Fruit fly (Drosophila melanogaster) whole organism, embryonic: Measurements from ENCODE around the gene CG9626.

Experiments used
- Blimp-1 ChIP-seq: fragments of 200-800 bp; sonication (Bioruptor generic); optimal IDR thresholded peaks from 3 replicates; lab custom pipeline; 2018; ENCODE audit warnings: missing biosample characterization, missing genetic modification characterization, mild to moderate bottlenecking, moderate library complexity, missing genetic modification reagents
- C15 ChIP-seq: fragments of 200-800 bp; sonication (Bioruptor generic); IDR thresholded peaks from 3 replicates; pipeline ENCODE4 v1.3.6; 2022; ENCODE audit warnings: missing biosample characterization, missing genetic modification characterization
- CG10565 ChIP-seq: fragments of 200-800 bp; sonication (Bioruptor generic); optimal IDR thresholded peaks from 3 replicates; lab custom pipeline; 2016; ENCODE audit warnings: missing biosample characterization, mild to moderate bottlenecking, missing genetic modification characterization
- CG11093 ChIP-seq: fragments of 200-800 bp; sonication (Bioruptor generic); IDR thresholded peaks from 3 replicates; pipeline ENCODE4 v1.3.6; 2022; ENCODE audit warnings: missing biosample characterization, missing genetic modification characterization
- CG11560 ChIP-seq: fragments of 200-800 bp; sonication (Bioruptor generic); IDR thresholded peaks from 3 replicates; pipeline ENCODE4 v1.3.6; 2022; ENCODE audit warnings: missing biosample characterization, missing genetic modification characterization
- CG12236 ChIP-seq: fragments of 200-800 bp; sonication (Bioruptor generic); optimal IDR thresholded peaks from 2 replicates; lab custom pipeline; 2016; ENCODE audit warnings: missing biosample characterization, missing genetic modification characterization
- CG13287 ChIP-seq: fragments of 200-800 bp; sonication (Bioruptor generic); IDR thresholded peaks from 2 replicates; pipeline ENCODE4 v1.3.6; 2022; ENCODE audit warnings: missing biosample characterization, missing genetic modification characterization; ENCODE audit not compliant: partially characterized antibody
- CG13624 ChIP-seq: fragments of 200-800 bp; sonication (Bioruptor generic); optimal IDR thresholded peaks from 2 replicates; lab custom pipeline; 2016; ENCODE audit warnings: missing biosample characterization, missing genetic modification characterization
- CG14014 ChIP-seq: fragments of 200-800 bp; sonication (Bioruptor generic); IDR thresholded peaks from 2 replicates; pipeline ENCODE4 v1.3.6; 2022; ENCODE audit warnings: missing biosample characterization, missing genetic modification characterization
- CG14441 ChIP-seq: fragments of 200-800 bp; sonication (Bioruptor generic); IDR thresholded peaks from 2 replicates; pipeline ENCODE4 v1.3.6; 2022; ENCODE audit warnings: missing biosample characterization, missing genetic modification characterization
- CG15514 ChIP-seq: fragments of 200-800 bp; sonication (Bioruptor generic); optimal IDR thresholded peaks from 3 replicates; lab custom pipeline; 2017; ENCODE audit warnings: missing biosample characterization, missing genetic modification characterization, mild to moderate bottlenecking, moderate library complexity, missing genetic modification reagents
- CG16779 ChIP-seq: fragments of 200-800 bp; sonication (Bioruptor generic); IDR thresholded peaks from 2 replicates; pipeline ENCODE4 v1.3.6; 2022; ENCODE audit warnings: missing biosample characterization, missing genetic modification characterization
- CG17385 ChIP-seq: fragments of 200-800 bp; sonication (Bioruptor generic); optimal IDR thresholded peaks from 3 replicates; lab custom pipeline; 2018; ENCODE audit warnings: missing biosample characterization, mild to moderate bottlenecking, missing genetic modification characterization
- CG17912 ChIP-seq: fragments of 200-800 bp; sonication (Bioruptor generic); optimal IDR thresholded peaks from 2 replicates; lab custom pipeline; 2018; ENCODE audit warnings: missing biosample characterization, mild to moderate bottlenecking, missing genetic modification characterization
- CG1832 ChIP-seq: fragments of 200-800 bp; sonication (Bioruptor generic); optimal IDR thresholded peaks from 2 replicates; lab custom pipeline; 2017; ENCODE audit warnings: missing biosample characterization, mild to moderate bottlenecking, missing genetic modification characterization, inconsistent platforms
- CG18764 ChIP-seq: fragments of 200-800 bp; sonication (Bioruptor generic); optimal IDR thresholded peaks from 3 replicates; lab custom pipeline; 2016; ENCODE audit warnings: missing biosample characterization, missing genetic modification characterization
- CG2875 ChIP-seq: fragments of 200-800 bp; sonication (Bioruptor generic); optimal IDR thresholded peaks from 2 replicates; lab custom pipeline; 2017; ENCODE audit warnings: missing biosample characterization, mild to moderate bottlenecking, missing genetic modification characterization, missing genetic modification reagents
- CG31365 ChIP-seq: fragments of 200-800 bp; sonication (Bioruptor generic); optimal IDR thresholded peaks from 2 replicates; lab custom pipeline; 2018; ENCODE audit warnings: missing biosample characterization, mild to moderate bottlenecking, missing genetic modification characterization
- CG3281 ChIP-seq: fragments of 200-800 bp; sonication (Bioruptor generic); optimal IDR thresholded peaks from 3 replicates; lab custom pipeline; 2017; ENCODE audit warnings: missing biosample characterization, mild to moderate bottlenecking, missing genetic modification characterization
- CG33213 ChIP-seq: fragments of 200-800 bp; sonication (Bioruptor generic); optimal IDR thresholded peaks from 3 replicates; lab custom pipeline; 2016; ENCODE audit warnings: missing biosample characterization, missing genetic modification characterization
- CG3726 ChIP-seq: fragments of 200-800 bp; sonication (Bioruptor generic); IDR thresholded peaks from 3 replicates; pipeline ENCODE4, ENCODE4 v1.3.6; 2022; ENCODE audit warnings: missing biosample characterization, missing genetic modification characterization
- CG4282 ChIP-seq: fragments of 200-800 bp; sonication (Bioruptor generic); optimal IDR thresholded peaks from 2 replicates; lab custom pipeline; 2016; ENCODE audit warnings: missing biosample characterization, missing genetic modification characterization
- CrebB ChIP-seq: fragments of 200-800 bp; sonication (Bioruptor generic); optimal IDR thresholded peaks from 3 replicates; lab custom pipeline; 2018; ENCODE audit warnings: missing biosample characterization, mild to moderate bottlenecking, missing genetic modification characterization
- Dll ChIP-seq: fragments of 200-800 bp; sonication (Bioruptor generic); IDR thresholded peaks from 4 replicates; pipeline ENCODE4 v1.3.6; 2022; ENCODE audit warnings: missing biosample characterization, missing genetic modification characterization; ENCODE audit not compliant: partially characterized antibody
- Doc2 ChIP-seq: fragments of 200-800 bp; sonication (Bioruptor generic); IDR thresholded peaks from 2 replicates; pipeline ENCODE4 v1.3.6; 2022; ENCODE audit warnings: missing biosample characterization, missing genetic modification characterization
- E2f1 ChIP-seq: fragments of 200-800 bp; sonication (Bioruptor generic); IDR thresholded peaks from 2 replicates; pipeline ENCODE4 v1.3.6; 2022; ENCODE audit warnings: missing biosample characterization, missing genetic modification characterization
- HLHmδ ChIP-seq: fragments of 200-800 bp; sonication (Bioruptor generic); optimal IDR thresholded peaks from 2 replicates; lab custom pipeline; 2018; ENCODE audit warnings: missing biosample characterization, mild to moderate bottlenecking, missing genetic modification characterization, moderate library complexity
- Hr78 ChIP-seq, 2 experiments: fragments of 200-800 bp in 1 of 2; fragments of >200 bp in 1 of 2; sonication (Bioruptor generic) in 1 of 2; optimal IDR thresholded peaks; 2 replicates each; lab custom pipeline; 2017 to 2019; ENCODE audit warnings: missing biosample characterization in 2 of 2, missing genetic modification characterization in 2 of 2, mild to moderate bottlenecking in 1 of 2, moderate library complexity in 1 of 2
- Meics ChIP-seq: fragments of 200-800 bp; sonication (Bioruptor generic); optimal IDR thresholded peaks from 2 replicates; lab custom pipeline; 2017; ENCODE audit warnings: missing biosample characterization, mild to moderate bottlenecking, missing genetic modification characterization
- Mes4 ChIP-seq: fragments of 200-800 bp; sonication (Bioruptor generic); optimal IDR thresholded peaks from 2 replicates; lab custom pipeline; 2016; ENCODE audit warnings: missing biosample characterization, missing genetic modification characterization
- Pdp1 ChIP-seq, 2 experiments: fragments of 200-800 bp; sonication (Bioruptor generic); optimal IDR thresholded peaks; 3 replicates each; lab custom pipeline; 2016; ENCODE audit warnings: missing biosample characterization in 2 of 2, missing genetic modification characterization in 2 of 2, mild to moderate bottlenecking in 1 of 2, moderate library complexity in 1 of 2
- ab ChIP-seq: fragments of 200-800 bp; sonication (Bioruptor generic); optimal IDR thresholded peaks from 2 replicates; lab custom pipeline; 2016; ENCODE audit warnings: missing biosample characterization, missing genetic modification characterization
- az2 ChIP-seq: fragments of 200-800 bp; sonication (Bioruptor generic); optimal IDR thresholded peaks from 3 replicates; lab custom pipeline; 2016; ENCODE audit warnings: missing biosample characterization, missing genetic modification characterization
- bsh ChIP-seq, 2 experiments: fragments of 200-800 bp; sonication (Bioruptor generic); optimal IDR thresholded peaks; 2 replicates each; lab custom pipeline; 2017 to 2018; ENCODE audit warnings: mild to moderate bottlenecking in 2 of 2, missing biosample characterization in 2 of 2, missing genetic modification characterization in 2 of 2, moderate library complexity in 1 of 2
- ci ChIP-seq: fragments of 200-800 bp; sonication (Bioruptor generic); IDR thresholded peaks from 3 replicates; pipeline ENCODE4 v1.3.6; 2022; ENCODE audit warnings: missing biosample characterization, missing genetic modification characterization
- exex ChIP-seq: fragments of 200-800 bp; sonication (Bioruptor generic); optimal IDR thresholded peaks from 4 replicates; lab custom pipeline; 2018; ENCODE audit warnings: missing biosample characterization, mild to moderate bottlenecking, missing genetic modification characterization, moderate library complexity
- ftz-f1 ChIP-seq: fragments of 200-800 bp; sonication (Bioruptor generic); optimal IDR thresholded peaks from 2 replicates; lab custom pipeline; 2016; ENCODE audit warnings: missing biosample characterization, missing genetic modification characterization
- gcm ChIP-seq: fragments of 200-800 bp; sonication (Bioruptor generic); optimal IDR thresholded peaks from 2 replicates; lab custom pipeline; 2019; ENCODE audit warnings: missing biosample characterization, mild to moderate bottlenecking, missing genetic modification characterization, moderate library complexity
- gro ChIP-seq: fragments of 200-800 bp; sonication (Bioruptor generic); optimal IDR thresholded peaks from 2 replicates; lab custom pipeline; 2016; ENCODE audit warnings: missing biosample characterization, missing genetic modification characterization
- insv ChIP-seq, 2 experiments: fragments of 200-800 bp; sonication (Bioruptor generic); optimal IDR thresholded peaks; 3 replicates each; lab custom pipeline; 2016 to 2018; ENCODE audit warnings: missing biosample characterization in 2 of 2, missing genetic modification characterization in 2 of 2
- inv ChIP-seq: fragments of 200-800 bp; sonication (Bioruptor generic); IDR thresholded peaks from 2 replicates; pipeline ENCODE4 v1.3.6; 2022; ENCODE audit warnings: missing biosample characterization, missing genetic modification characterization; ENCODE audit not compliant: partially characterized antibody
- lbe ChIP-seq: fragments of 200-800 bp; sonication (Bioruptor generic); optimal IDR thresholded peaks from 2 replicates; lab custom pipeline; 2016; ENCODE audit warnings: missing biosample characterization, mild to moderate bottlenecking, missing genetic modification characterization
- lola ChIP-seq, 3 experiments: fragments of >200 bp in 2 of 3; fragments of 200-800 bp in 1 of 3; sonication (Bioruptor generic) in 1 of 3; optimal IDR thresholded peaks; 2 replicates each; lab custom pipeline; 2017 to 2019; ENCODE audit warnings: missing biosample characterization in 3 of 3, missing genetic modification characterization in 3 of 3, mild to moderate bottlenecking in 1 of 3, moderate library complexity in 1 of 3
- peb ChIP-seq: fragments of 200-800 bp; sonication (Bioruptor generic); IDR thresholded peaks from 2 replicates; pipeline ENCODE4 v1.3.6; 2022; ENCODE audit warnings: missing biosample characterization, missing genetic modification characterization
- trh ChIP-seq: fragments of 200-800 bp; sonication (Bioruptor generic); optimal IDR thresholded peaks from 2 replicates; lab custom pipeline; 2016; ENCODE audit warnings: missing biosample characterization, missing genetic modification characterization
- twi ChIP-seq: fragments of 200-800 bp; optimal IDR thresholded peaks from 2 replicates; lab custom pipeline; 2019; ENCODE audit warnings: missing biosample characterization, mild to moderate bottlenecking, missing genetic modification characterization, moderate library complexity
- tx ChIP-seq: fragments of 200-800 bp; sonication (Bioruptor generic); optimal IDR thresholded peaks from 2 replicates; lab custom pipeline; 2016; ENCODE audit warnings: missing biosample characterization, missing genetic modification characterization
- unpg ChIP-seq: fragments of 200-800 bp; sonication (Bioruptor generic); optimal IDR thresholded peaks from 3 replicates; lab custom pipeline; 2018; ENCODE audit warnings: missing biosample characterization, mild to moderate bottlenecking, missing genetic modification characterization, moderate library complexity
- vnd ChIP-seq: fragments of 200-800 bp; sonication (Bioruptor generic); IDR thresholded peaks from 3 replicates; pipeline ENCODE4 v1.3.6; 2022; ENCODE audit warnings: missing biosample characterization, missing genetic modification characterization; ENCODE audit not compliant: partially characterized antibody

The CG9626 gene

dm6 chr3R:8340675-8341275 is 40.0 kb upstream of the CG9626 start, which contains the start of the genes COX7A and Arl2 (continued):
- TF ChIP-seq CG3726 (GFP tag; lab: Robert Waterston, UW) (no peak), Dll (GFP tag; lab: Robert Waterston, UW) (peak; percentile 94), CG14441 (GFP tag; lab: Robert Waterston, UW) (no peak), CG13624 (GFP tag; lab: Kevin White, UChicago) (no peak), CG14014 (GFP tag; lab: Robert Waterston, UW) (no peak), CG11093 (GFP tag; lab: Robert Waterston, UW) (no peak), ci (GFP tag; lab: Robert Waterston, UW) (no peak), CG4282 (no peak), CG17912 (GFP tag; lab: Kevin White, UChicago) (no peak), HLHmδ (no peak), trh (GFP tag; lab: Kevin White, UChicago) (no peak), CG17385 (GFP tag; lab: Kevin White, UChicago) (peak; percentile 37), az2 (no peak), vnd (GFP tag; lab: Robert Waterston, UW) (peak; percentile 92), lbe (no peak), CG16779 (GFP tag; lab: Robert Waterston, UW) (no peak), CG33213 (GFP tag; lab: Kevin White, UChicago) (no peak), Mes4 (GFP tag; lab: Kevin White, UChicago) (no peak), lola (GFP tag; optimal IDR thresholded peaks at IDR 0.05; lab: Kevin White, UChicago) (no peak), Meics (GFP tag; lab: Kevin White, UChicago) (peak; percentile 9), Hr78 (GFP tag; optimal IDR thresholded peaks at IDR 0.05; lab: Kevin White, UChicago) (no peak), CG2875 (no peak), CG11560 (tag; lab: Robert Waterston, UW) (no peak), Pdp1 (GFP tag; optimal IDR thresholded peaks at IDR 0.05; lab: Kevin White, UChicago) (peak in 1 of 2 experiments; percentile 95), bsh (GFP tag; optimal IDR thresholded peaks at IDR 0.05; lab: Kevin White, UChicago) (no peak), ab (GFP tag; lab: Kevin White, UChicago) (no peak), peb (no peak), twi (tag; lab: Kevin White, UChicago) (no peak), insv (GFP tag; optimal IDR thresholded peaks at IDR 0.05; lab: Kevin White, UChicago) (peak in 1 of 2 experiments; percentile 1), CG1832 (GFP tag; lab: Kevin White, UChicago) (no peak), CG12236 (GFP tag; lab: Kevin White, UChicago) (no peak), CG15514 (GFP tag; lab: Kevin White, UChicago) (peak; percentile 47), Blimp-1 (no peak), CG31365 (peak; percentile 8), E2f1 (0 out of 2 replicates have a peak, but pooled peaks have one; percentile 17), tx (GFP tag; lab: Kevin White, UChicago) (peak; percentile 31), ftz-f1 (GFP tag; lab: Kevin White, UChicago) (no peak), inv (GFP tag; lab: Robert Waterston, UW) (peak; percentile 90), exex (tag; lab: Kevin White, UChicago) (no peak), unpg (GFP tag; lab: Kevin White, UChicago) (no peak), gro (GFP tag; lab: Kevin White, UChicago) (no peak), CG10565 (GFP tag; lab: Kevin White, UChicago) (no peak), C15 (GFP tag; lab: Robert Waterston, UW) (no peak), gcm (no peak), CrebB (no peak), CG3281 (GFP tag; lab: Kevin White, UChicago) (no peak), Doc2 (GFP tag; lab: Robert Waterston, UW) (no peak), CG18764 (GFP tag; lab: Kevin White, UChicago) (no peak), CG13287 (GFP tag; lab: Robert Waterston, UW) (peak; percentile 96)
